Fruit fly (Drosophila melanogaster) whole organism, prepupa: ENCODE data around the gene Taf9.

ENCODE experiments used
- Blimp-1 ChIP-seq: fragments of 200-800 bp; sonication (Bioruptor generic); optimal IDR thresholded peaks from 3 replicates; lab custom pipeline; 2017; ENCODE audit warnings: missing biosample characterization, missing genetic modification characterization, mild to moderate bottlenecking, moderate library complexity, missing genetic modification reagents
- CG10631 ChIP-seq: fragments of 200-800 bp; sonication (Bioruptor generic); optimal IDR thresholded peaks from 2 replicates; lab custom pipeline; 2016; ENCODE audit warnings: missing biosample characterization, missing genetic modification characterization
- CG10669 ChIP-seq: fragments of 200-800 bp; sonication (Bioruptor generic); optimal IDR thresholded peaks from 3 replicates; lab custom pipeline; 2018; ENCODE audit warnings: missing biosample characterization, mild to moderate bottlenecking, missing genetic modification characterization, moderate library complexity
- CG11294 ChIP-seq: fragments of 200-800 bp; sonication (Bioruptor generic); IDR thresholded peaks from 2 replicates; pipeline ENCODE4 v1.3.6; 2022; ENCODE audit warnings: missing biosample characterization, missing genetic modification characterization
- CG11762 ChIP-seq: fragments of 200-800 bp; sonication (Bioruptor generic); optimal IDR thresholded peaks from 3 replicates; lab custom pipeline; 2016; ENCODE audit warnings: missing biosample characterization, missing genetic modification characterization; ENCODE audit not compliant: insufficient read depth
- CG15336 ChIP-seq: fragments of 200-800 bp; sonication (Bioruptor generic); IDR thresholded peaks from 2 replicates; pipeline ENCODE4 v1.3.6; 2022; ENCODE audit warnings: missing biosample characterization, missing genetic modification characterization
- CG1621 ChIP-seq: fragments of 200-800 bp; sonication (Bioruptor generic); optimal IDR thresholded peaks from 3 replicates; lab custom pipeline; 2018; ENCODE audit warnings: missing biosample characterization, mild to moderate bottlenecking, missing genetic modification characterization
- CG16779 ChIP-seq: fragments of 200-800 bp; sonication (Bioruptor generic); optimal IDR thresholded peaks from 3 replicates; lab custom pipeline; 2017; ENCODE audit warnings: missing biosample characterization, mild to moderate bottlenecking, missing genetic modification characterization
- CG3032 ChIP-seq: fragments of 200-800 bp; optimal IDR thresholded peaks from 2 replicates; lab custom pipeline; 2019; ENCODE audit warnings: missing biosample characterization, mild to moderate bottlenecking, missing genetic modification characterization, moderate library complexity
- CG31627 ChIP-seq: fragments of 200-800 bp; sonication (Bioruptor generic); optimal IDR thresholded peaks from 3 replicates; lab custom pipeline; 2016; ENCODE audit warnings: missing biosample characterization, missing genetic modification characterization
- CG32006 ChIP-seq: fragments of 200-800 bp; sonication (Bioruptor generic); optimal IDR thresholded peaks from 3 replicates; lab custom pipeline; 2017; ENCODE audit warnings: missing biosample characterization, mild to moderate bottlenecking, missing genetic modification characterization
- CG3919 ChIP-seq: fragments of 200-800 bp; sonication (Bioruptor generic); optimal IDR thresholded peaks from 3 replicates; lab custom pipeline; 2016; ENCODE audit warnings: missing biosample characterization, missing genetic modification characterization
- CG6276 ChIP-seq: fragments of 200-800 bp; sonication (Bioruptor generic); optimal IDR thresholded peaks from 2 replicates; lab custom pipeline; 2017; ENCODE audit warnings: missing biosample characterization, mild to moderate bottlenecking, missing genetic modification characterization
- CG6792 ChIP-seq: fragments of 200-800 bp; sonication (Bioruptor generic); optimal IDR thresholded peaks from 3 replicates; lab custom pipeline; 2016; ENCODE audit warnings: missing biosample characterization, missing genetic modification characterization
- CG6808 ChIP-seq: fragments of 200-800 bp; sonication (Bioruptor generic); optimal IDR thresholded peaks from 3 replicates; lab custom pipeline; 2017; ENCODE audit warnings: missing biosample characterization, missing genetic modification characterization, mild to moderate bottlenecking, moderate library complexity, missing genetic modification reagents
- CG6854 ChIP-seq: fragments of 200-800 bp; sonication (Bioruptor generic); optimal IDR thresholded peaks from 2 replicates; lab custom pipeline; 2017; ENCODE audit warnings: missing biosample characterization, mild to moderate bottlenecking, missing genetic modification characterization
- CG7368 ChIP-seq: fragments of 200-800 bp; sonication (Bioruptor generic); optimal IDR thresholded peaks from 3 replicates; lab custom pipeline; 2016; ENCODE audit warnings: missing biosample characterization, missing genetic modification characterization
- CG9139 ChIP-seq: fragments of 200-800 bp; sonication (Bioruptor generic); optimal IDR thresholded peaks from 3 replicates; lab custom pipeline; 2017; ENCODE audit warnings: missing biosample characterization, mild to moderate bottlenecking, missing genetic modification characterization
- Eip78C ChIP-seq: fragments of 200-800 bp; sonication (Bioruptor generic); peaks from one replicate; lab custom pipeline; 2016; ENCODE audit warnings: missing biosample characterization, missing genetic modification characterization
- Eip93F ChIP-seq: fragments of 200-800 bp; sonication (Bioruptor generic); optimal IDR thresholded peaks from 2 replicates; lab custom pipeline; 2016; ENCODE audit warnings: missing biosample characterization, mild to moderate bottlenecking, missing genetic modification characterization
- Gug ChIP-seq: fragments of 200-800 bp; sonication (Bioruptor generic); IDR thresholded peaks from 2 replicates; pipeline ENCODE4 v1.3.6; 2022; ENCODE audit warnings: missing biosample characterization, missing genetic modification characterization
- Hr38 ChIP-seq: sonication (Bioruptor generic); optimal IDR thresholded peaks from 2 replicates; lab custom pipeline; 2016; ENCODE audit warnings: missing biosample characterization, missing genetic modification characterization
- Hr39 ChIP-seq: fragments of 200-800 bp; sonication (Bioruptor generic); optimal IDR thresholded peaks from 2 replicates; lab custom pipeline; 2016; ENCODE audit warnings: missing biosample characterization, missing genetic modification characterization
- Hr4 ChIP-seq: fragments of 200-800 bp; sonication (Bioruptor generic); optimal IDR thresholded peaks from 3 replicates; lab custom pipeline; 2016; ENCODE audit warnings: missing biosample characterization, missing genetic modification characterization
- Met ChIP-seq: fragments of 200-800 bp; sonication (Bioruptor generic); optimal IDR thresholded peaks from 3 replicates; lab custom pipeline; 2016; ENCODE audit warnings: missing biosample characterization, missing genetic modification characterization
- OdsH ChIP-seq: fragments of 200-800 bp; sonication (Bioruptor generic); optimal IDR thresholded peaks from 3 replicates; lab custom pipeline; 2016; ENCODE audit warnings: missing biosample characterization, missing genetic modification characterization
- Sox102F ChIP-seq: fragments of 200-800 bp; sonication (Bioruptor generic); optimal IDR thresholded peaks from 2 replicates; lab custom pipeline; 2016; ENCODE audit warnings: missing biosample characterization, mild to moderate bottlenecking, missing genetic modification characterization
- Sox14 ChIP-seq: fragments of 200-800 bp; sonication (Bioruptor generic); optimal IDR thresholded peaks from 3 replicates; lab custom pipeline; 2016; ENCODE audit warnings: missing biosample characterization, missing genetic modification characterization
- cyc ChIP-seq: fragments of 200-800 bp; sonication (Bioruptor generic); optimal IDR thresholded peaks from 3 replicates; lab custom pipeline; 2016; ENCODE audit warnings: missing biosample characterization, missing genetic modification characterization
- dac ChIP-seq: fragments of 200-800 bp; sonication (Bioruptor generic); optimal IDR thresholded peaks from 2 replicates; lab custom pipeline; 2017; ENCODE audit warnings: missing biosample characterization, mild to moderate bottlenecking, missing genetic modification characterization
- esn ChIP-seq: fragments of 200-800 bp; sonication (Bioruptor generic); optimal IDR thresholded peaks from 2 replicates; lab custom pipeline; 2016; ENCODE audit warnings: missing biosample characterization, mild to moderate bottlenecking, missing genetic modification characterization, moderate library complexity
- fd59A ChIP-seq: fragments of 200-800 bp; sonication (Bioruptor generic); optimal IDR thresholded peaks from 2 replicates; lab custom pipeline; 2017; ENCODE audit warnings: missing biosample characterization, mild to moderate bottlenecking, missing genetic modification characterization, missing genetic modification reagents
- fd85E ChIP-seq: fragments of 200-800 bp; sonication (Bioruptor generic); optimal IDR thresholded peaks from 3 replicates; lab custom pipeline; 2016; ENCODE audit warnings: missing biosample characterization, missing genetic modification characterization
- fkh ChIP-seq: fragments of 200-800 bp; sonication (Bioruptor generic); optimal IDR thresholded peaks from 3 replicates; lab custom pipeline; 2017; ENCODE audit warnings: missing biosample characterization, mild to moderate bottlenecking, missing genetic modification characterization, moderate library complexity
- lz ChIP-seq: fragments of 200-800 bp; sonication (Bioruptor generic); optimal IDR thresholded peaks from 3 replicates; lab custom pipeline; 2016; ENCODE audit warnings: missing biosample characterization, missing genetic modification characterization
- pdm3 ChIP-seq: fragments of 200-800 bp; sonication (Bioruptor generic); optimal IDR thresholded peaks from 3 replicates; lab custom pipeline; 2016; ENCODE audit warnings: missing biosample characterization, missing genetic modification characterization
- salr ChIP-seq, 2 experiments: fragments of 200-800 bp; sonication (Bioruptor generic); optimal IDR thresholded peaks; 3 replicates each; lab custom pipeline; 2016 to 2018; ENCODE audit warnings: missing biosample characterization in 2 of 2, missing genetic modification characterization in 2 of 2, mild to moderate bottlenecking in 1 of 2
- spab ChIP-seq: fragments of 200-800 bp; sonication (Bioruptor generic); optimal IDR thresholded peaks from 2 replicates; lab custom pipeline; 2017; ENCODE audit warnings: missing biosample characterization, mild to moderate bottlenecking, missing genetic modification characterization, missing genetic modification reagents
- svp ChIP-seq: fragments of 200-800 bp; sonication (Bioruptor generic); peaks from one replicate; lab custom pipeline; 2016; ENCODE audit warnings: missing biosample characterization, missing genetic modification characterization
- topi ChIP-seq: fragments of 200-800 bp; sonication (Bioruptor generic); optimal IDR thresholded peaks from 3 replicates; lab custom pipeline; 2016; ENCODE audit warnings: missing biosample characterization, missing genetic modification characterization

The Taf9 gene

DNA sequence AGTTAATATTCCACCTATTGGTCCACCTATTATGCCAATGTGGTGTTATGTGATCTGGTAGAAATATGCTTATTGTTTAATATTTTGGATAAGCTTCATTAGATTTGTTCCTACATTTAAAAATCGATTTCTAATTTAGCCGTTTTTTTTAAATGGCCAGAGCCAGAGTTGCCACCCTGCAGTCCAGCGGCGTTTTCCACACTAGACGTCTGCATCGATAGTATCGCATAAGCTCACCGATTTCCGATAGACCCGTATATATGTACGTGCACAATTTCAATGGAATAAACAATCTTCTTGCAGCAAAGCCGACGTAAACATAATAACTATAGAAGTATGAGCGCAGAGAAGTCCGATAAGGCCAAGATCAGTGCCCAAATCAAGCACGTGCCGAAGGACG lies at the start of gene Taf9:
Gene Taf9, plus strand, starts transcription at position 239 of the 400 bp plus-strand sequence.
- TF ChIP-seq Sox102F (no peak), Eip78C (peak; percentile 60)
- TF ChIP-seq, all 60 proteins: peak for 1

DNA sequence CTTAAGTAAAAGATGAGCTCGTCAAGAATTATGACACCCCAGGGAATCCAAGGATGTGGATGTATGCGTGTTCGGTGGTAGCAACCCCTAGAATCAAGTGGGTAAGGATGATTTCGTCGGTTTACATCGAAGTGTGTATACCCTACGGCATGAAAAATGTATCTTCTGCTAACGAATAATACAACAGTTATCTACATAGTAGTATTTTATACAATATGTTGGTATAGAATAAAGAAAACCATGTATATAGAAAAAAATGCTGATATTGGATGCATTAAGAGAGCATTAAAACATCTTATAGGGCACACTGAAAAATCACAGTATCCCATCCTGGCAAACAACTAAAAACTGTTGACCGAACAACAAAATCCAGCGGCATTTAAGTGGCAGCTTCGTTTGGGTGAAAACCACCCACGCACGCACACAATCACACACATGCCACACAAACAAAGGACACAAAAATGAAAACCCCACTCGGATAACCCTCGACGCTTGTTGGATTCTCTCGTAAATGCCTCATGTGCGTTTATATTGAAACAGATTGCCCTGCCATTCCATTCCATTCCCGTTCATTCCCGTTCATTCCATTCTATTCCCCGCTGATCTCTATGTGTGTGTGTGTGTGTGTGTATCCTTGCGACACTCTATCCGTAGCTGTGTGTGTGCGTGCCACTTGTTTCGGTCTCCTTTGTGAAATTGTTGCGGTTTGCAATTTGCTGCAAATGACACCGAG lies 42.7 kb upstream of the Taf9 start:
- no peak for TF ChIP-seq CG6792 (GFP tag; lab: Kevin White, UChicago)
- no peak for TF ChIP-seq CG6854 (GFP tag; lab: Kevin White, UChicago)
- no peak for TF ChIP-seq dac
- TF ChIP-seq CG7368 (GFP tag; lab: Kevin White, UChicago), result no peak
- peak; percentile 3 for TF ChIP-seq svp (GFP tag; lab: Kevin White, UChicago)
- peak; percentile 8 for TF ChIP-seq Eip78C
- no peak for TF ChIP-seq cyc (GFP tag; lab: Kevin White, UChicago)
- TF ChIP-seq CG1621 (tag; lab: Kevin White, UChicago), result no peak

DNA sequence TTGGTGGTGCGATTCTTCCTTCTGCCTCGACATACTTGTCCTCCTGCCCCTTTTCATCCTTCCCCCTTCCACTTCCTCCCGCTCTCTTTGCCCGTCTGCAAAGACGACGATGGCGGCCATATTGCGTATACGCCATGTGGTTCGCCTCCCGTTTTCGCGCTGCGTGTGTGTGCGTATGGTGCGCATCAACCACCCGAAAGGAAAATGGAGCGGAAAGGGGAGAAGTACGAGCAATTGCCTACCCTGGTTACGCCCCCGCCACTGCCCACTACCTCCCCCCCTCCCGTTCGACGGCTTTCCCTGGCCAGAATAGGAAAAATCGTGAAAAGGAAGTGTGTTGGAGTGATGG lies 42.2 kb upstream of the Taf9 start:
- TF ChIP-seq Blimp-1 (GFP tag; lab: Kevin White, UChicago), result no peak
- TF ChIP-seq CG6808, result no peak
- no peak for TF ChIP-seq CG11762 (GFP tag; lab: Kevin White, UChicago)
- TF ChIP-seq fd59A (GFP tag; lab: Kevin White, UChicago), result no peak
- TF ChIP-seq CG32006 (GFP tag; lab: Kevin White, UChicago), result no peak
- TF ChIP-seq Hr39 (GFP tag; lab: Kevin White, UChicago), result no peak
- TF ChIP-seq CG10631, result no peak
- no peak for TF ChIP-seq CG7368 (GFP tag; lab: Kevin White, UChicago)
- TF ChIP-seq Eip78C, result no peak

DNA sequence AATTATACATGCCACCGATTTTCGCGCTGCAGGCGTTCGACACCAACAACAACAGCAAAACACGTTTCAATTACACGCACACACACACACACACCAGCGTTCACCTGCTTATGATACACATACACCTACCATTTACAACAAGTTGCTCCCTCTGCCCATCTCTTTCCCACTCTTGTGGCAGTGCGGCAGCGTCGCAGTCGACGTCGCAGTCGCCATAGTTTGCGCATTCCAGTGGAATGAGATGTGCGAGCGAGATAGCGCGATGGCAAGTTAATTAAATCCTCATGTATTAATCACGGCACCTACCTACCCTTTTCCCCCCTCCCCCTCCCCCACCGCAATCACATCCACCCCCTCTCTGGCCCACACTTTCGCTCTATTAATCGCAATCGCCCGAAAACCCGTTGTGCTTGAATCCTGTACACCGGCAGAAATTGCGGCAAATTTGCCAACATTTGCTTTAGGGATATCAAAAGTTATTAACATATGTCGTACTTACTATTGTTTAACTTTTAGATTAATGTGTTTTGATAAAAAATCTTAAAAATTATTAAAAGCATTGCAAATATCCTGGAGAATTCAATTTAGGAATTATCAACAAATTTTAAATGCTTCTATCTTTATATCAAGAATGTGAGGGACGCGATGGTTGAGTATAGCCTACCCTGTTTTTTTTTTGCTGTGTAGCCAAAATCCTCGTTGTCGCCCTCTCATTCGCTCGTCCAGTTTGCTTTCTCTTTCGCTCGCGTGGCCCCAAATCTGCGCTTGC lies 39.4 kb upstream of the Taf9 start:
- no peak for TF ChIP-seq Hr38
- TF ChIP-seq CG16779 (tag; lab: Kevin White, UChicago), result peak; percentile 44
- peak; percentile 47 for TF ChIP-seq CG3032 (tag; lab: Kevin White, UChicago)
- TF ChIP-seq cyc (GFP tag; lab: Kevin White, UChicago), result peak; percentile 79
- peak; percentile 61 for TF ChIP-seq CG11762 (GFP tag; lab: Kevin White, UChicago)
- TF ChIP-seq salr (GFP tag; optimal IDR thresholded peaks at IDR 0.05; lab: Kevin White, UChicago), result peak; percentile 25 to 78
- TF ChIP-seq CG3919 (GFP tag; lab: Kevin White, UChicago), result peak; percentile 77
- peak; percentile 34; the same call in 1 of the 2 replicates for TF ChIP-seq Gug
- no peak for TF ChIP-seq CG11294 (GFP tag; lab: Robert Waterston, UW)
- TF ChIP-seq Eip93F (GFP tag; lab: Kevin White, UChicago), result peak; percentile 36
- TF ChIP-seq CG6276, result peak; percentile 68
- no peak for TF ChIP-seq fkh
- peak; percentile 80 for TF ChIP-seq CG31627 (GFP tag; lab: Kevin White, UChicago)
- peak; percentile 80 for TF ChIP-seq Sox102F
- TF ChIP-seq lz (GFP tag; lab: Kevin White, UChicago), result peak; percentile 85
- TF ChIP-seq CG10631, result peak; percentile 78
- TF ChIP-seq dac, result peak; percentile 64
- peak; percentile 96 for TF ChIP-seq OdsH (GFP tag; lab: Kevin White, UChicago)
- TF ChIP-seq Hr39 (GFP tag; lab: Kevin White, UChicago), result peak; percentile 84
- peak; percentile 8 for TF ChIP-seq fd85E (GFP tag; lab: Kevin White, UChicago)
- TF ChIP-seq CG15336, result peak; percentile 76
- peak; percentile 55 for TF ChIP-seq CG9139
- TF ChIP-seq CG6792 (GFP tag; lab: Kevin White, UChicago), result peak; percentile 76
- peak; percentile 86 for TF ChIP-seq topi (GFP tag; lab: Kevin White, UChicago)
- peak; percentile 84 for TF ChIP-seq Sox14
- TF ChIP-seq esn (GFP tag; lab: Kevin White, UChicago), result peak; percentile 86
- peak; percentile 71 for TF ChIP-seq Hr4 (GFP tag; lab: Kevin White, UChicago)
- peak; percentile 82 for TF ChIP-seq Met (GFP tag; lab: Kevin White, UChicago)
- TF ChIP-seq Blimp-1 (GFP tag; lab: Kevin White, UChicago), result peak; percentile 56
- TF ChIP-seq CG32006 (GFP tag; lab: Kevin White, UChicago), result peak; percentile 84
- TF ChIP-seq CG10669 (GFP tag; lab: Kevin White, UChicago), result peak; percentile 80
- peak; percentile 74 for TF ChIP-seq CG6808
- TF ChIP-seq svp (GFP tag; lab: Kevin White, UChicago), result peak; percentile 86
- TF ChIP-seq spab (GFP tag; lab: Kevin White, UChicago), result peak; percentile 60
- TF ChIP-seq pdm3, result peak; percentile 80
